Fruit fly (Drosophila melanogaster) whole organism, wandering third instar larva: Measurements from ENCODE around the gene CG12009.
A peak's percentile ranks its signal among the peaks of the same experiment; 100 is the strongest.

Source experiments
- Abd-B ChIP-seq: fragments of >200 bp; optimal IDR thresholded peaks from 2 replicates; lab custom pipeline; 2017; ENCODE audit warnings: missing biosample characterization, missing genetic modification characterization
- CG32264 ChIP-seq: fragments of 200-800 bp; sonication (Bioruptor generic); optimal IDR thresholded peaks from 2 replicates; lab custom pipeline; 2016; ENCODE audit warnings: missing biosample characterization, missing genetic modification characterization
- CG9705 ChIP-seq: fragments of 200-800 bp; sonication (Bioruptor generic); optimal IDR thresholded peaks from 2 replicates; lab custom pipeline; 2018; ENCODE audit warnings: missing biosample characterization, mild to moderate bottlenecking, missing genetic modification characterization
- CrebA ChIP-seq: fragments of 200-800 bp; sonication (Bioruptor generic); optimal IDR thresholded peaks from 2 replicates; lab custom pipeline; 2016; ENCODE audit warnings: missing biosample characterization, mild to moderate bottlenecking, missing genetic modification characterization, borderline replicate concordance
- Dfd ChIP-seq: fragments of >200 bp; optimal IDR thresholded peaks from 2 replicates; lab custom pipeline; 2017; ENCODE audit warnings: missing biosample characterization, missing genetic modification characterization
- Dif ChIP-seq: fragments of 200-275, 200-300 bp; sonication (Bioruptor generic); optimal IDR thresholded peaks from 2 replicates; lab custom pipeline; 2018; ENCODE audit warnings: missing biosample characterization, missing genetic modification characterization; ENCODE audit not compliant: partially characterized antibody
- GATAd ChIP-seq: sonication (Bioruptor generic); optimal IDR thresholded peaks from 2 replicates; lab custom pipeline; 2016; ENCODE audit warnings: missing biosample characterization, missing genetic modification characterization
- HLH106 ChIP-seq: fragments of 200-800 bp; optimal IDR thresholded peaks from 3 replicates; lab custom pipeline; 2019; ENCODE audit warnings: missing biosample characterization, mild to moderate bottlenecking, missing genetic modification characterization, moderate library complexity
- Hnf4 ChIP-seq: fragments of 200-800 bp; sonication (Bioruptor generic); optimal IDR thresholded peaks from 2 replicates; lab custom pipeline; 2016; ENCODE audit warnings: missing biosample characterization, mild to moderate bottlenecking, missing genetic modification characterization
- Hr78 ChIP-seq: fragments of >200 bp; optimal IDR thresholded peaks from 2 replicates; lab custom pipeline; 2017; ENCODE audit warnings: missing biosample characterization, missing genetic modification characterization
- Hr83 ChIP-seq: fragments of 200-300 bp; sonication (Bioruptor generic); optimal IDR thresholded peaks from 2 replicates; lab custom pipeline; 2016; ENCODE audit warnings: missing biosample characterization, mild to moderate bottlenecking, missing genetic modification characterization, moderate library complexity; ENCODE audit not compliant: poor library complexity, severe bottlenecking
- Jra ChIP-seq: sonication (Bioruptor generic); optimal IDR thresholded peaks from 2 replicates; lab custom pipeline; 2016; ENCODE audit warnings: missing biosample characterization, missing genetic modification characterization
- Mio ChIP-seq: sonication (Bioruptor generic); optimal IDR thresholded peaks from 2 replicates; lab custom pipeline; 2016; ENCODE audit warnings: missing biosample characterization, missing genetic modification characterization
- Myc ChIP-seq: fragments of >200 bp; optimal IDR thresholded peaks from 2 replicates; lab custom pipeline; 2017
- N ChIP-seq: fragments of >200 bp; optimal IDR thresholded peaks from 2 replicates; lab custom pipeline; 2018; ENCODE audit warnings: missing biosample characterization, missing external identifiers, missing genetic modification characterization
- OdsH ChIP-seq: fragments of 200-800 bp; sonication (Bioruptor generic); optimal IDR thresholded peaks from 2 replicates; lab custom pipeline; 2016; ENCODE audit warnings: missing biosample characterization, mild to moderate bottlenecking, missing genetic modification characterization
- Rel ChIP-seq, 2 experiments: fragments of 200-800 bp; sonication (Bioruptor generic) in 1 of 2; optimal IDR thresholded peaks; 2 replicates in 1 of 2; 3 replicates in 1 of 2; lab custom pipeline; 2016 to 2019; ENCODE audit warnings: mild to moderate bottlenecking in 2 of 2, missing biosample characterization in 2 of 2, missing genetic modification characterization in 2 of 2, moderate library complexity in 1 of 2
- Sp1 ChIP-seq: fragments of 200-800 bp; sonication (Bioruptor generic); optimal IDR thresholded peaks from 3 replicates; lab custom pipeline; 2019; ENCODE audit warnings: missing biosample characterization, mild to moderate bottlenecking, missing genetic modification characterization, moderate library complexity
- Vsx2 ChIP-seq: fragments of 200-300, 225-300 bp; sonication (Bioruptor generic); optimal IDR thresholded peaks from 2 replicates; lab custom pipeline; 2018; ENCODE audit warnings: missing biosample characterization, missing genetic modification characterization; ENCODE audit not compliant: partially characterized antibody
- br ChIP-seq: fragments of 200-800 bp; sonication (Bioruptor generic); optimal IDR thresholded peaks from 2 replicates; lab custom pipeline; 2016; ENCODE audit warnings: missing biosample characterization, missing genetic modification characterization
- brk ChIP-seq: fragments of 200-800 bp; sonication (Bioruptor generic); optimal IDR thresholded peaks from 2 replicates; lab custom pipeline; 2016; ENCODE audit warnings: missing biosample characterization, mild to moderate bottlenecking, missing genetic modification characterization
- dl ChIP-seq, 2 experiments: fragments of 175-275, 200-275 bp in 1 of 2; fragments of 200-275 bp in 1 of 2; sonication (Bioruptor generic); optimal IDR thresholded peaks; lab custom pipeline; 2018; ENCODE audit warnings: mild to moderate bottlenecking in 2 of 2, missing biosample characterization in 2 of 2, missing genetic modification characterization in 2 of 2, moderate library complexity in 2 of 2; ENCODE audit not compliant: partially characterized antibody in 2 of 2, insufficient read depth in 1 of 2
- dmrt93B ChIP-seq: fragments of 200-800 bp; sonication (Bioruptor generic); optimal IDR thresholded peaks from 2 replicates; lab custom pipeline; 2018; ENCODE audit warnings: missing biosample characterization, mild to moderate bottlenecking, missing genetic modification characterization
- dsf ChIP-seq: sonication (Bioruptor generic); optimal IDR thresholded peaks from 2 replicates; lab custom pipeline; 2016; ENCODE audit warnings: missing biosample characterization, missing genetic modification characterization, borderline replicate concordance
- ey ChIP-seq: fragments of 200-800 bp; sonication (Bioruptor generic); optimal IDR thresholded peaks from 2 replicates; lab custom pipeline; 2016; ENCODE audit warnings: missing biosample characterization, missing genetic modification characterization
- foxo ChIP-seq, 2 experiments: fragments of 200-800 bp; sonication (Bioruptor generic); optimal IDR thresholded peaks; 2 replicates in 1 of 2; 3 replicates in 1 of 2; lab custom pipeline; 2016 to 2017; ENCODE audit warnings: missing biosample characterization in 2 of 2, missing genetic modification characterization in 2 of 2
- fru ChIP-seq: fragments of 200-800 bp; sonication (Bioruptor generic); optimal IDR thresholded peaks from 3 replicates; lab custom pipeline; 2016; ENCODE audit warnings: missing biosample characterization, mild to moderate bottlenecking, missing genetic modification characterization
- h ChIP-seq: fragments of 200-800 bp; sonication (Bioruptor generic); optimal IDR thresholded peaks from 3 replicates; lab custom pipeline; 2016; ENCODE audit warnings: missing biosample characterization, mild to moderate bottlenecking, missing genetic modification characterization
- jim ChIP-seq: fragments of 175-275, 200-325 bp; sonication (Bioruptor generic); optimal IDR thresholded peaks from 2 replicates; lab custom pipeline; 2016; ENCODE audit warnings: missing biosample characterization, mild to moderate bottlenecking, missing genetic modification characterization
- lola ChIP-seq: fragments of >200 bp; optimal IDR thresholded peaks from 2 replicates; lab custom pipeline; 2017; ENCODE audit warnings: missing biosample characterization, missing genetic modification characterization
- pan ChIP-seq: fragments of >200 bp; optimal IDR thresholded peaks from 2 replicates; lab custom pipeline; 2017
- psq ChIP-seq: fragments of 200-800 bp; sonication (Bioruptor generic); optimal IDR thresholded peaks from 3 replicates; lab custom pipeline; 2017; ENCODE audit warnings: missing biosample characterization, mild to moderate bottlenecking, missing genetic modification characterization, moderate library complexity
- rgr ChIP-seq: fragments of 200-800 bp; sonication (Bioruptor generic); optimal IDR thresholded peaks from 3 replicates; lab custom pipeline; 2016; ENCODE audit warnings: missing biosample characterization, mild to moderate bottlenecking, missing genetic modification characterization
- sage ChIP-seq: fragments of 200-800 bp; sonication (Bioruptor generic); optimal IDR thresholded peaks from 2 replicates; lab custom pipeline; 2016; ENCODE audit warnings: missing biosample characterization, mild to moderate bottlenecking, missing genetic modification characterization
- sv ChIP-seq: fragments of 200-800 bp; sonication (Bioruptor generic); optimal IDR thresholded peaks from 3 replicates; lab custom pipeline; 2016; ENCODE audit warnings: missing biosample characterization, missing genetic modification characterization
- tai ChIP-seq: sonication (Bioruptor generic); optimal IDR thresholded peaks from 2 replicates; lab custom pipeline; 2016; ENCODE audit warnings: missing biosample characterization, missing genetic modification characterization
- usp ChIP-seq: fragments of >200 bp; optimal IDR thresholded peaks from 2 replicates; lab custom pipeline; 2017; ENCODE audit warnings: missing biosample characterization, missing genetic modification characterization
- woc ChIP-seq: sonication (Bioruptor generic); optimal IDR thresholded peaks from 2 replicates; lab custom pipeline; 2016; ENCODE audit warnings: missing biosample characterization, mild to moderate bottlenecking, missing genetic modification characterization

CG12009 gene

DNA sequence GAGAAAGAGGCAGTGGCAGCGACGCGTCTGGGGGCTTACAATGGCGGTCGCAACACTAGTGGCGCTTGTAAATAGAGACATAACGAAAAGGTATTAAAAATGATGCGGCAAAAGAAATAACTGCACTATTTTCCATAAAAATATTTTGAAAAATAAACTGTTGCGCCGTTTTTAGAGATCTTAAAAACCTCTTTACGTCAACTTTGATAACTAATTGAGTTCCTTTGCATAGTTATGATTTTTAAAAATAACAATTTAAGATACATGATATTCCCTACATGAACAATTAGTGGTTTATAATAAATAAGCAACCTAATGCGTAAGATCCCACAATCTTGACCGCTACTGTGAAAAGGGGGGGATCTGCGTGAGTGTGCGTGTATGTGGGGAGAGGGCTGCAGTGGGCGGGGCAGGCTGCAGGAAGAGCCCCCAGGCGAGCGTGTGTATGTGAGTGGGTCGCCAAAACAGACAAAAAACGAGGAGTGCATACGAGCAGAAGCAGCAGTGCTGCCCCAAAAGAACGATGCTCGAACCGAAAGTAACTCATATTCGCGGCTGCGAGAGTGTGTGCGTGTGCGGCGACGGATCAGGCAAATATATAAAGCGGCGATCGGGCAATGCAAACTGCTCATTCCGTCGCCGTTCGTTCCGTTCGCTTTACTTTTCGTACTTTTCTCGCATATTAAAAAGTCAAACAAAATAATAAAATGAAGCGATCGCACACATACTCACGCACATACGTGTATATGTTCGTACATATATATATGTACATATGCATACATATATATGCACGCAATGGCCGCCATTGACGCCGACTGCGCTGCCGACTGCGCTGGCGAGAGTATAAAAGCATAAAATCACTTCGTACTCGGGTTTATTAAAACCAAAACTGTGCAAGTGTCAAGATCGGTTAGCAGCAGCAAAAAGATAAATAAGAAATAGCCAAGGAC, 42.3 kb upstream of the CG12009 start:
- TF ChIP-seq CG32264 (peak; percentile 96), HLH106 (peak; percentile 98), dl (GFP tag; optimal IDR thresholded peaks at IDR 0.05; lab: Kevin White, UChicago; ENCODE audit: insufficient read depth in 1 of 2, partially characterized antibody in 2 of 2) (peak in 1 of 2 experiments; percentile 59), brk (GFP tag; lab: Kevin White, UChicago) (peak; percentile 93), tai (GFP tag; lab: Kevin White, UChicago) (peak; percentile 95), Mio (peak; percentile 86), CrebA (GFP tag; lab: Kevin White, UChicago) (peak; percentile 91), ey (GFP tag; lab: Kevin White, UChicago) (peak; percentile 99), sv (GFP tag; lab: Kevin White, UChicago) (peak; percentile 18), dsf (peak; percentile 92), CG9705 (GFP tag; lab: Kevin White, UChicago) (peak; percentile 98), woc (GFP tag; lab: Kevin White, UChicago) (peak; percentile 99), rgr (GFP tag; lab: Kevin White, UChicago) (peak; percentile 99), Hr78 (GFP tag; lab: Kevin White, UChicago) (no peak), lola (no peak), br (GFP tag; lab: Kevin White, UChicago) (peak; percentile 98), Rel (GFP tag; optimal IDR thresholded peaks at IDR 0.05; lab: Kevin White, UChicago) (peak; percentile 95), Rel (tag; optimal IDR thresholded peaks at IDR 0.05; lab: Kevin White, UChicago) (peak; percentile 87), N (peak; percentile 25), fru (GFP tag; lab: Kevin White, UChicago) (peak; percentile 98), Myc (lab: Kevin White, UChicago) (no peak), Abd-B (GFP tag; lab: Kevin White, UChicago) (no peak), Hnf4 (peak; percentile 92), sage (peak; percentile 95), Sp1 (GFP tag; lab: Kevin White, UChicago) (peak; percentile 99), Hr83 (peak; percentile 96), OdsH (GFP tag; lab: Kevin White, UChicago) (peak; percentile 99), Dfd (GFP tag; lab: Kevin White, UChicago) (peak; percentile 97), h (GFP tag; lab: Kevin White, UChicago) (peak; percentile 99), usp (GFP tag; lab: Kevin White, UChicago) (no peak), GATAd (peak; percentile 89), Jra (GFP tag; lab: Kevin White, UChicago) (peak; percentile 95), foxo (GFP tag; optimal IDR thresholded peaks at IDR 0.05; lab: Kevin White, UChicago) (peak; percentile 93 to 99), Dif (peak; percentile 53), psq (GFP tag; lab: Kevin White, UChicago) (peak; percentile 98), dmrt93B (GFP tag; lab: Kevin White, UChicago) (peak; percentile 99), Vsx2 (GFP tag; lab: Kevin White, UChicago) (peak; percentile 39), jim (peak; percentile 99), pan (no peak)

DNA sequence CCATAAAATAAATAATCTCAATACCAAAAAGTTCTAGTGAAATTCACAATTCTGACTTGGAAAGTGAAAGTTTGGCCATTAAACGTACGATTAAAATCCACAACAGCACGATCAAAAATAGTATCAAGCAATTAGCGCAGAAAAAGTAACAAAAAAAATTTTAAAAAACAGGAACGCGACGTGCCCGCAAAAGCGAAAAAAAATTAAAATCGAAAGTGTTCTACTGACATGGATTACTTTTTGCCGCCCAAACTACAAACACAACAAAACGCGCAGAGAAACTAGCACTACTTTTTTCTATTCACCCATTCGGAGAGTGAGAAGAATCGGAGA, 41.6 kb upstream of the CG12009 start:
- peak; percentile 82 for TF ChIP-seq Hr83
- no peak for TF ChIP-seq dmrt93B (GFP tag; lab: Kevin White, UChicago)
